Fruit fly (Drosophila melanogaster) whole organism, adult: Measurements from ENCODE around the gene CG13972.

ENCODE experiments used
- CG11617 ChIP-seq: fragments of 200-800 bp; sonication (Bioruptor generic); optimal IDR thresholded peaks from 2 replicates; lab custom pipeline; 2017; ENCODE audit warnings: mild to moderate bottlenecking, missing biosample characterization, missing genetic modification reagents, missing genetic modification characterization
- CG12768 ChIP-seq: fragments of 200-800 bp; sonication (Bioruptor generic); optimal IDR thresholded peaks from 2 replicates; lab custom pipeline; 2017; ENCODE audit warnings: missing biosample characterization, missing genetic modification characterization, mild to moderate bottlenecking, moderate library complexity, missing genetic modification reagents
- CG14711 ChIP-seq: fragments of 200-800 bp; sonication (Bioruptor generic); optimal IDR thresholded peaks from 2 replicates; lab custom pipeline; 2018; ENCODE audit warnings: missing biosample characterization, mild to moderate bottlenecking, missing genetic modification characterization, moderate library complexity
- CG1620 ChIP-seq: fragments of 200-800 bp; sonication (Bioruptor generic); optimal IDR thresholded peaks from 2 replicates; lab custom pipeline; 2016; ENCODE audit warnings: missing biosample characterization, missing genetic modification characterization
- CG33017 ChIP-seq: fragments of 200-800 bp; sonication (Bioruptor generic); optimal IDR thresholded peaks from 2 replicates; lab custom pipeline; 2018; ENCODE audit warnings: missing biosample characterization, mild to moderate bottlenecking, missing genetic modification characterization, moderate library complexity
- CG5204 ChIP-seq: fragments of 200-800 bp; sonication (Bioruptor generic); optimal IDR thresholded peaks from 2 replicates; lab custom pipeline; 2016; ENCODE audit warnings: missing biosample characterization, missing genetic modification characterization
- CG7045 ChIP-seq: fragments of 200-800 bp; sonication (Bioruptor generic); optimal IDR thresholded peaks from 2 replicates; lab custom pipeline; 2017; ENCODE audit warnings: missing biosample characterization, mild to moderate bottlenecking, missing genetic modification characterization
- CG7101 ChIP-seq: fragments of 200-800 bp; sonication (Bioruptor generic); optimal IDR thresholded peaks from 2 replicates; lab custom pipeline; 2018; ENCODE audit warnings: missing biosample characterization, mild to moderate bottlenecking, missing genetic modification characterization, moderate library complexity
- Clk ChIP-seq: fragments of 200-800 bp; sonication (Bioruptor generic); optimal IDR thresholded peaks from 2 replicates; lab custom pipeline; 2017; ENCODE audit warnings: missing biosample characterization, missing genetic modification characterization
- Crg-1 ChIP-seq: fragments of 200-800 bp; sonication (Bioruptor generic); optimal IDR thresholded peaks from 2 replicates; lab custom pipeline; 2016; ENCODE audit warnings: missing biosample characterization, missing genetic modification characterization
- Hr96 ChIP-seq: fragments of 200-800 bp; sonication (Bioruptor generic); optimal IDR thresholded peaks from 2 replicates; lab custom pipeline; 2016; ENCODE audit warnings: missing biosample characterization, missing genetic modification characterization
- Mnt ChIP-seq: fragments of 200-800 bp; sonication (Bioruptor generic); optimal IDR thresholded peaks from 2 replicates; lab custom pipeline; 2016; ENCODE audit warnings: missing biosample characterization, mild to moderate bottlenecking, missing genetic modification characterization
- bab1 ChIP-seq: fragments of 200-800 bp; sonication (Bioruptor generic); optimal IDR thresholded peaks from 3 replicates; lab custom pipeline; 2019; ENCODE audit warnings: missing biosample characterization, mild to moderate bottlenecking, missing genetic modification characterization, moderate library complexity
- cic ChIP-seq: fragments of 200-800 bp; sonication (Bioruptor generic); optimal IDR thresholded peaks from 2 replicates; lab custom pipeline; 2017; ENCODE audit warnings: missing biosample characterization, mild to moderate bottlenecking, missing genetic modification characterization, moderate library complexity
- cnc ChIP-seq, 2 experiments: fragments of >200 bp; optimal IDR thresholded peaks; 2 replicates each; lab custom pipeline; 2017
- kay ChIP-seq: fragments of 200-800 bp; sonication (Bioruptor generic); peaks from one replicate; lab custom pipeline; 2016; ENCODE audit warnings: missing biosample characterization, missing genetic modification characterization, borderline replicate concordance
- ovo ChIP-seq: fragments of 200-800 bp; sonication (Bioruptor generic); optimal IDR thresholded peaks from 2 replicates; lab custom pipeline; 2016; ENCODE audit warnings: missing biosample characterization, missing genetic modification characterization
- pad ChIP-seq: fragments of 200-800 bp; sonication (Bioruptor generic); optimal IDR thresholded peaks from 3 replicates; lab custom pipeline; 2017; ENCODE audit warnings: missing biosample characterization, missing genetic modification characterization, mild to moderate bottlenecking, moderate library complexity, missing genetic modification reagents
- tj ChIP-seq: fragments of 200-800 bp; sonication (Bioruptor generic); optimal IDR thresholded peaks from 3 replicates; lab custom pipeline; 2017; ENCODE audit warnings: missing biosample characterization, mild to moderate bottlenecking, missing genetic modification characterization, moderate library complexity
- toe ChIP-seq: fragments of 200-800 bp; sonication (Bioruptor generic); optimal IDR thresholded peaks from 2 replicates; lab custom pipeline; 2016; ENCODE audit warnings: missing biosample characterization, missing genetic modification characterization

The CG13972 gene

dm6 chr3R:27545752-27546151, 28.7 kb upstream of the CG13972 start, which contains the start of gene Gr98d:
TSS of gene Gr98d (plus strand) at chr3R:27546052.
- no peak for TF ChIP-seq CG7101 (tag; lab: Kevin White, UChicago)
- TF ChIP-seq cnc (optimal IDR thresholded peaks at IDR 0.05; lab: Kevin White, UChicago) = no peak
- TF ChIP-seq CG11617 (GFP tag; lab: Kevin White, UChicago) = no peak
- TF ChIP-seq cic = no peak
- no peak for TF ChIP-seq CG7045 (GFP tag; lab: Kevin White, UChicago)
- TF ChIP-seq Crg-1 (GFP tag; lab: Kevin White, UChicago) = no peak
- no peak for TF ChIP-seq bab1 (GFP tag; lab: Kevin White, UChicago)
- TF ChIP-seq toe (GFP tag; lab: Kevin White, UChicago) = no peak
- no peak for TF ChIP-seq CG33017 (tag; lab: Kevin White, UChicago)
- TF ChIP-seq CG5204 (GFP tag; lab: Kevin White, UChicago) = no peak
- no peak for TF ChIP-seq CG12768 (GFP tag; lab: Kevin White, UChicago)
- no peak for TF ChIP-seq Clk (GFP tag; lab: Kevin White, UChicago)
- TF ChIP-seq ovo (GFP tag; lab: Kevin White, UChicago) = no peak
- TF ChIP-seq kay (GFP tag; lab: Kevin White, UChicago) = no peak
- no peak for TF ChIP-seq CG14711 (tag; lab: Kevin White, UChicago)
- no peak for TF ChIP-seq Hr96 (GFP tag; lab: Kevin White, UChicago)
- TF ChIP-seq Mnt (GFP tag; lab: Kevin White, UChicago) = no peak
- no peak for TF ChIP-seq pad (GFP tag; lab: Kevin White, UChicago)

- TF ChIP-seq CG33017 (tag; lab: Kevin White, UChicago) (no peak), pad (GFP tag; lab: Kevin White, UChicago) (no peak), CG14711 (tag; lab: Kevin White, UChicago) (no peak), bab1 (GFP tag; lab: Kevin White, UChicago) (no peak), kay (GFP tag; lab: Kevin White, UChicago) (no peak), CG1620 (GFP tag; lab: Kevin White, UChicago) (no peak), CG7101 (tag; lab: Kevin White, UChicago) (no peak), cic (no peak), ovo (GFP tag; lab: Kevin White, UChicago) (no peak), CG7045 (GFP tag; lab: Kevin White, UChicago) (no peak), Clk (GFP tag; lab: Kevin White, UChicago) (no peak), toe (GFP tag; lab: Kevin White, UChicago) (no peak), CG12768 (GFP tag; lab: Kevin White, UChicago) (no peak), Crg-1 (GFP tag; lab: Kevin White, UChicago) (no peak), CG5204 (GFP tag; lab: Kevin White, UChicago) (no peak), cnc (optimal IDR thresholded peaks at IDR 0.05; lab: Kevin White, UChicago) (no peak), tj (no peak), CG11617 (GFP tag; lab: Kevin White, UChicago) (no peak), Mnt (GFP tag; lab: Kevin White, UChicago) (no peak)
These were observed 27.1 kb upstream of the CG13972 start, which contains the start of gene Gr98c for dm6 chr3R:27544143-27544542. TSS of gene Gr98c (plus strand) at chr3R:27544443.

- TF ChIP-seq cic (no peak), pad (GFP tag; lab: Kevin White, UChicago) (no peak)
These were observed 25.1 kb upstream of the CG13972 start, which contains the start of gene Gr98b for dm6 chr3R:27542197-27542596. TSS of gene Gr98b (plus strand) at chr3R:27542497.

- TF ChIP-seq CG12768 (GFP tag; lab: Kevin White, UChicago) = no peak
- TF ChIP-seq cnc (optimal IDR thresholded peaks at IDR 0.05; lab: Kevin White, UChicago) = no peak
- no peak for TF ChIP-seq Mnt (GFP tag; lab: Kevin White, UChicago)
- TF ChIP-seq CG7045 (GFP tag; lab: Kevin White, UChicago) = no peak
- TF ChIP-seq Clk (GFP tag; lab: Kevin White, UChicago) = no peak
- TF ChIP-seq CG33017 (tag; lab: Kevin White, UChicago) = no peak
- TF ChIP-seq bab1 (GFP tag; lab: Kevin White, UChicago) = no peak
- TF ChIP-seq pad (GFP tag; lab: Kevin White, UChicago) = no peak
- TF ChIP-seq toe (GFP tag; lab: Kevin White, UChicago) = no peak
- no peak for TF ChIP-seq Crg-1 (GFP tag; lab: Kevin White, UChicago)
- TF ChIP-seq CG1620 (GFP tag; lab: Kevin White, UChicago) = no peak
- TF ChIP-seq tj = no peak
- TF ChIP-seq CG11617 (GFP tag; lab: Kevin White, UChicago) = no peak
- TF ChIP-seq CG14711 (tag; lab: Kevin White, UChicago) = no peak
- no peak for TF ChIP-seq kay (GFP tag; lab: Kevin White, UChicago)
- TF ChIP-seq ovo (GFP tag; lab: Kevin White, UChicago) = no peak
- no peak for TF ChIP-seq CG5204 (GFP tag; lab: Kevin White, UChicago)
These were observed 16.2 kb upstream of the CG13972 start for dm6 chr3R:27533225-27533624.

dm6 chr3R:27520415-27520916, 3.4 kb upstream of the CG13972 start, which contains the start of gene CG12885:
TSS of gene CG12885 (plus strand) at chr3R:27520866.
- TF ChIP-seq CG11617 (GFP tag; lab: Kevin White, UChicago) (no peak), Crg-1 (GFP tag; lab: Kevin White, UChicago) (no peak), cic (no peak), cnc (optimal IDR thresholded peaks at IDR 0.05; lab: Kevin White, UChicago) (no peak)

dm6 chr3R:27519879-27520278, 2.8 kb upstream of the CG13972 start:
- TF ChIP-seq Clk (GFP tag; lab: Kevin White, UChicago) (no peak), cnc (optimal IDR thresholded peaks at IDR 0.05; lab: Kevin White, UChicago) (no peak), ovo (GFP tag; lab: Kevin White, UChicago) (no peak), CG7101 (tag; lab: Kevin White, UChicago) (no peak), Hr96 (GFP tag; lab: Kevin White, UChicago) (no peak), CG5204 (GFP tag; lab: Kevin White, UChicago) (no peak), CG1620 (GFP tag; lab: Kevin White, UChicago) (no peak), pad (GFP tag; lab: Kevin White, UChicago) (no peak), toe (GFP tag; lab: Kevin White, UChicago) (no peak), CG12768 (GFP tag; lab: Kevin White, UChicago) (no peak)
